Worm (Caenorhabditis elegans): ENCODE data around the gene lips-2.

Gene lips-2

DNA sequence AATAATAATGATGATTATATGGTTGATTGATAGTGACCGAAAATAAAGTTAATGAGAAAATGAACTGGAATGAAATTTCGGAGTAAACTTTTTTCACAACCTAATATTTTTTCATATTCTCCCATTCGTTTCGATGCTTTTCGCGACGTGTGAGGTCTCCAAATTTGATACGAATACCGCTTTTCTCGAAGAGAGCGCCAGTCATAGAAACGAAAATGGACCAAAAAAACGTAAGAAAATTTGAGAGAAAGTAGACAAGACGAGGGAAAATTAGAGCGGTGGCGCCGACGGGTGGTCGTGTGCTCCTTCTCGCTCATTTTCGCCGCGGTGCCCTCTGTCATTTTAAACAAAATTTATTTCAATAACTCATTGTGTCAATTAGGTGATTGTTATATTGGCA is 28.8 kb downstream of the lips-2 start:
- TF ChIP-seq F13C5.2 (tag; optimal IDR thresholded peaks at IDR 0.05) = no peak
- TF ChIP-seq ama-1 (optimal IDR thresholded peaks at IDR 0.05) = no peak
- TF ChIP-seq hmbx-1 (tag; optimal IDR thresholded peaks at IDR 0.05) = no peak
- no peak for TF ChIP-seq B0310.2 (tag; optimal IDR thresholded peaks at IDR 0.05)
- no peak for TF ChIP-seq pes-1 (GFP tag; IDR thresholded peaks at IDR 0.05)
- TF ChIP-seq scrt-1 (GFP tag; IDR thresholded peaks at IDR 0.05) = no peak
- no peak for TF ChIP-seq tra-4 (tag; optimal IDR thresholded peaks at IDR 0.05)
- TF ChIP-seq tbx-37 (GFP tag; conservative IDR thresholded peaks at IDR 0.05) = no peak
- TF ChIP-seq hnd-1 (tag; optimal IDR thresholded peaks at IDR 0.05) = no peak
- no peak for TF ChIP-seq sea-1 (GFP tag; conservative IDR thresholded peaks at IDR 0.05)
- no peak for TF ChIP-seq aly-1 (tag; optimal IDR thresholded peaks at IDR 0.05)
- no peak for TF ChIP-seq ceh-36 (tag; optimal IDR thresholded peaks at IDR 0.05)
- no peak for TF ChIP-seq flt-1 (GFP tag; IDR thresholded peaks at IDR 0.05)
- no peak for TF ChIP-seq ets-7 (tag; optimal IDR thresholded peaks at IDR 0.05)
- TF ChIP-seq tbx-11 (GFP tag; IDR thresholded peaks at IDR 0.05) = no peak
- TF ChIP-seq ceh-13 (GFP tag; optimal IDR thresholded peaks at IDR 0.05) = no peak
- no peak for TF ChIP-seq hmg-4 (GFP tag; optimal IDR thresholded peaks at IDR 0.05)

- TF ChIP-seq tbx-37 (GFP tag; conservative IDR thresholded peaks at IDR 0.05) = no peak
- no peak for TF ChIP-seq hnd-1 (tag; optimal IDR thresholded peaks at IDR 0.05)
- TF ChIP-seq pes-1 (GFP tag; IDR thresholded peaks at IDR 0.05) = no peak
- no peak for TF ChIP-seq tbx-11 (GFP tag; IDR thresholded peaks at IDR 0.05)
- TF ChIP-seq scrt-1 (GFP tag; IDR thresholded peaks at IDR 0.05) = no peak
- TF ChIP-seq ama-1 (optimal IDR thresholded peaks at IDR 0.05) = no peak
These were observed 29.7 kb downstream of the lips-2 start, which contains the start of gene xtr-2 for ce11 chrX:12315268-12315667. Gene xtr-2 (plus strand): TSS chrX:12315568.

ce11 chrX:12317560-12317959 is 32.0 kb downstream of the lips-2 start:
- no peak for TF ChIP-seq scrt-1 (GFP tag; IDR thresholded peaks at IDR 0.05)
- TF ChIP-seq ceh-36 (tag; optimal IDR thresholded peaks at IDR 0.05) = no peak
- no peak for TF ChIP-seq hnd-1 (tag; optimal IDR thresholded peaks at IDR 0.05)
- TF ChIP-seq sea-1 (GFP tag; conservative IDR thresholded peaks at IDR 0.05) = no peak

DNA sequence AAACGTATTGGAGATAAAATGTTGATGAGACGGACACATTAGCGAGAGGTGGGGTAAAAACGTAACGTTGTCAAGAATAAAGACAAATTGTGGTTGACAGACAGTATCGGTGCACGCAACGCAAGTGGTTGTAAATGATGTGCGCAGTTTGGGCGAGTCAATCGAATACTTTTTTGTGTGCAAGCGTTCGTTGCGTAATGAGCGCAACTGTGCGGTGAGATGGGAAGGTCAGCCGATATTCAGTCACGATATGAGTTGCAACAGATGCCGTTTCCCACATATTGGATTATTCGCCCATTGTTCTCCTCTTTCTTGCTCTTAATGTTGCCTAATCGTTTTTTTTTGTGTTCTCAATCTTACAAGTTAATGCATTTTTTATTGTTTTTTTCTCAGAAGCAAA is 35.1 kb downstream of the lips-2 start, which contains the start of gene ceh-40:
Gene ceh-40 (minus strand): TSS at position 41 of the 400 bp plus-strand sequence.
- TF ChIP-seq tbx-37 (GFP tag; conservative IDR thresholded peaks at IDR 0.05) = no peak
- no peak for TF ChIP-seq ceh-36 (tag; optimal IDR thresholded peaks at IDR 0.05)
- no peak for TF ChIP-seq scrt-1 (GFP tag; IDR thresholded peaks at IDR 0.05)
- no peak for TF ChIP-seq tra-4 (tag; optimal IDR thresholded peaks at IDR 0.05)
- TF ChIP-seq hnd-1 (tag; optimal IDR thresholded peaks at IDR 0.05) = no peak
- no peak for TF ChIP-seq ama-1 (optimal IDR thresholded peaks at IDR 0.05)
- no peak for TF ChIP-seq F13C5.2 (tag; optimal IDR thresholded peaks at IDR 0.05)
- no peak for TF ChIP-seq flt-1 (GFP tag; IDR thresholded peaks at IDR 0.05)
- no peak for TF ChIP-seq hmg-4 (GFP tag; optimal IDR thresholded peaks at IDR 0.05)
- no peak for TF ChIP-seq aly-1 (tag; optimal IDR thresholded peaks at IDR 0.05)
- TF ChIP-seq ets-7 (tag; optimal IDR thresholded peaks at IDR 0.05) = no peak
- no peak for TF ChIP-seq pes-1 (GFP tag; IDR thresholded peaks at IDR 0.05)

DNA sequence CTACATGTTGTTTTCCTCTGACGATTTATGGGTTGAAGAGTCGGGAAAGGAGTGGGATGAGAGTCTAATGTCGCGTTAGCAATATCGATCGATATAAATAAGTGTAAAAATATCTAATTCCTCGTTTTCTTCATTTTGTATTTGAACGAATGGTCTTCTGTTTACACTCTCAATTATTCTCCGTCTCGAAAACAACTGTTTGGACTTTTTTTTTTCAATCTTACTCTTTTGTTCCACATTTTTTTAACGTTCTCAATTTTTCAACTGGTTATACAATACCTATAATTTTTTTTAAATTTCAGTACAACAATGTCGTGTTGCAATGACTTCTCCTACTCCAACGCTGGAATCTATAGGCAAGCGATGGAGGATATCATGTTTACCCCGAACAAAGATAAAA is 35.8 kb downstream of the lips-2 start, which contains the start of gene F17A2.13:
Gene F17A2.13 (plus strand): TSS at position 301 of the 400 bp plus-strand sequence.
- no peak for TF ChIP-seq ama-1 (optimal IDR thresholded peaks at IDR 0.05)
- no peak for TF ChIP-seq tra-4 (tag; optimal IDR thresholded peaks at IDR 0.05)
- no peak for TF ChIP-seq hmbx-1 (tag; optimal IDR thresholded peaks at IDR 0.05)
- TF ChIP-seq scrt-1 (GFP tag; IDR thresholded peaks at IDR 0.05) = no peak
- TF ChIP-seq ets-7 (tag; optimal IDR thresholded peaks at IDR 0.05) = no peak
- no peak for TF ChIP-seq flt-1 (GFP tag; IDR thresholded peaks at IDR 0.05)

DNA sequence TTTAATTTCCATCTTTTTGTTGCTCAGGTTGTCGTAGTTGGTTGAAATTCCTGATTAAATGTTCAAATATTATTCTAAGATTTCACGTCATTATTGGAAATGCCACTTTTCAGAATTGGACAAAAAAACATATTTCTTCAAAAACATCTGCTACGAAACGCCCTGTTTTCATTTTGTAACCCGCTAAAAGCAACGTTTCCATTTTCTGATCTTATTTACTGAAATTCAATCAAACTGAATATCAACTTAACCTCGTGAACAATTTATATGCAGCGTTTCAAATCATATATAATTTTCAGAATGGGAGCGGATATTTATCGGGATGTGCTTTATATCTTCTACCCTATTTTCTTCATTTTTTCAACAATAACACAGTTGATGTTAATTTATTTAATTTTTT is 37.8 kb downstream of the lips-2 start, which contains the start of gene srd-40:
Gene srd-40 (plus strand): TSS at position 301 of the 400 bp plus-strand sequence.
- TF ChIP-seq sea-1 (GFP tag; conservative IDR thresholded peaks at IDR 0.05) (no peak), hnd-1 (tag; optimal IDR thresholded peaks at IDR 0.05) (no peak), ceh-36 (tag; optimal IDR thresholded peaks at IDR 0.05) (no peak), flt-1 (GFP tag; IDR thresholded peaks at IDR 0.05) (no peak), B0310.2 (tag; optimal IDR thresholded peaks at IDR 0.05) (no peak), F13C5.2 (tag; optimal IDR thresholded peaks at IDR 0.05) (no peak), ama-1 (optimal IDR thresholded peaks at IDR 0.05) (no peak), aly-1 (tag; optimal IDR thresholded peaks at IDR 0.05) (no peak), tbx-11 (GFP tag; IDR thresholded peaks at IDR 0.05) (no peak), ceh-13 (GFP tag; optimal IDR thresholded peaks at IDR 0.05) (no peak), tbx-37 (GFP tag; conservative IDR thresholded peaks at IDR 0.05) (no peak), ets-7 (tag; optimal IDR thresholded peaks at IDR 0.05) (no peak), hmg-4 (GFP tag; optimal IDR thresholded peaks at IDR 0.05) (no peak), hmbx-1 (tag; optimal IDR thresholded peaks at IDR 0.05) (no peak), tra-4 (tag; optimal IDR thresholded peaks at IDR 0.05) (no peak), scrt-1 (GFP tag; IDR thresholded peaks at IDR 0.05) (no peak), pes-1 (GFP tag; IDR thresholded peaks at IDR 0.05) (no peak)

DNA sequence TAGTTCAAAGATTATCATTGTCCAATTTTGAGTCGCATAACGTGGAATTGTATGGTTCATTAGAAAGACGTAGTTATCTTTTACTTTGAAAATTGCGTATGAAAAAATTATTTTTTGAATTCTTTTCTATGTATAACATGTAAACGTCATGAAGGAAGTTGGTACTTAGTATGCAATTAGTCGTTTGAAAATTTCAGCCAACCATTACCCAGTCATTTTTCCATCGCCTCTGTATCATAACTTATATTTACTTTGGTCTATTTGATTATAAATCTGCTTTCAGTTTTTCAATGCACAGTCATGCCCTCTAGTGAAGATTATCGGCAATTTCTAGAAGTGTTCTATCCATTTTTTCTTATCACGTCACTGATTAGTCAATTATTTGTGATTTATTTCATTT is 40.8 kb downstream of the lips-2 start, which contains the start of gene srd-41:
Gene srd-41 (plus strand): TSS at position 301 of the 400 bp plus-strand sequence.
- no peak for TF ChIP-seq hnd-1 (tag; optimal IDR thresholded peaks at IDR 0.05)
- TF ChIP-seq tra-4 (tag; optimal IDR thresholded peaks at IDR 0.05) = no peak
- TF ChIP-seq sea-1 (GFP tag; conservative IDR thresholded peaks at IDR 0.05) = no peak
- TF ChIP-seq B0310.2 (tag; optimal IDR thresholded peaks at IDR 0.05) = no peak
- no peak for TF ChIP-seq scrt-1 (GFP tag; IDR thresholded peaks at IDR 0.05)
- TF ChIP-seq ama-1 (optimal IDR thresholded peaks at IDR 0.05) = no peak
- TF ChIP-seq hmbx-1 (tag; optimal IDR thresholded peaks at IDR 0.05) = no peak
- no peak for TF ChIP-seq tbx-37 (GFP tag; conservative IDR thresholded peaks at IDR 0.05)
- TF ChIP-seq ceh-13 (GFP tag; optimal IDR thresholded peaks at IDR 0.05) = no peak
- no peak for TF ChIP-seq flt-1 (GFP tag; IDR thresholded peaks at IDR 0.05)
- no peak for TF ChIP-seq tbx-11 (GFP tag; IDR thresholded peaks at IDR 0.05)
- no peak for TF ChIP-seq F13C5.2 (tag; optimal IDR thresholded peaks at IDR 0.05)
- no peak for TF ChIP-seq aly-1 (tag; optimal IDR thresholded peaks at IDR 0.05)
- TF ChIP-seq pes-1 (GFP tag; IDR thresholded peaks at IDR 0.05) = no peak
- no peak for TF ChIP-seq hmg-4 (GFP tag; optimal IDR thresholded peaks at IDR 0.05)

DNA sequence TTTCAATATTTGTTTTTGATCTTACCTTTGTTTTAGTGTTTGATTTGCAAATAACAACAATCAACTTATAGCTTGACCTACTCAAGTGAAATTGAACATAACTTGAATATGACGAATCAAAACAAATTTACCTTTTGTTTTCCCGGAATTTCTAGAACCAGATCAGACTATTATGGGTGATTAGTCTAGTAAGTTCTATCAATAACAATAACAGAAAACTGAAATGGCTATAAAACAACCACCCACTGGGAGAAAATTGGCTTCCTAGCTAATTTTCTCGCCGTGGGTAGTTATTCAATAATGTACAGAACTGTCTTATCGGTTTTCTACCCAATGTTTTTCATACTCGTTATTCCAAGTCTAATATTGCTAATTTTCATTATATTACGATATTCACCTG is 43.1 kb downstream of the lips-2 start, which contains the start of gene srd-45:
Gene srd-45 (plus strand): TSS at position 301 of the 400 bp plus-strand sequence.
- TF ChIP-seq scrt-1 (GFP tag; IDR thresholded peaks at IDR 0.05) (no peak), tbx-11 (GFP tag; IDR thresholded peaks at IDR 0.05) (no peak), hmbx-1 (tag; optimal IDR thresholded peaks at IDR 0.05) (no peak), flt-1 (GFP tag; IDR thresholded peaks at IDR 0.05) (no peak), pes-1 (GFP tag; IDR thresholded peaks at IDR 0.05) (no peak), hmg-4 (GFP tag; optimal IDR thresholded peaks at IDR 0.05) (no peak), ets-7 (tag; optimal IDR thresholded peaks at IDR 0.05) (no peak), sea-1 (GFP tag; conservative IDR thresholded peaks at IDR 0.05) (no peak), aly-1 (tag; optimal IDR thresholded peaks at IDR 0.05) (no peak), B0310.2 (tag; optimal IDR thresholded peaks at IDR 0.05) (no peak), F13C5.2 (tag; optimal IDR thresholded peaks at IDR 0.05) (no peak), tbx-37 (GFP tag; conservative IDR thresholded peaks at IDR 0.05) (no peak), ama-1 (optimal IDR thresholded peaks at IDR 0.05) (no peak), tra-4 (tag; optimal IDR thresholded peaks at IDR 0.05) (no peak), ceh-36 (tag; optimal IDR thresholded peaks at IDR 0.05) (no peak)
